Worm (Caenorhabditis elegans) whole organism, L1 larva: ENCODE data around the gene srsy-2.

Experiments used
- C04F5.9 ChIP-seq: sonication (generic microtip); optimal IDR thresholded peaks from 2 replicates; lab custom pipeline; 2016; ENCODE audit warnings: missing genetic modification characterization, missing compliant biosample characterization
- C16A3.4 ChIP-seq: fragments of 150-350 bp; optimal IDR thresholded peaks from 2 replicates; lab custom pipeline; 2014; ENCODE audit warnings: missing biosample characterization, missing genetic modification characterization
- C34B4.2 ChIP-seq: sonication (generic microtip); optimal IDR thresholded peaks from 2 replicates; lab custom pipeline; 2017; ENCODE audit warnings: mild to moderate bottlenecking, missing genetic modification characterization, missing compliant biosample characterization
- aha-1 ChIP-seq: fragments of 150-350 bp; optimal IDR thresholded peaks from 2 replicates; lab custom pipeline; 2014; ENCODE audit warnings: missing biosample characterization, missing genetic modification characterization
- alr-1 ChIP-seq: fragments of 200-800 bp; sonication (Bioruptor generic); optimal IDR thresholded peaks from 2 replicates; lab custom pipeline; 2018; ENCODE audit warnings: borderline replicate concordance, mild to moderate bottlenecking, missing genetic modification characterization, missing compliant biosample characterization
- aly-2 ChIP-seq: fragments of 150-350 bp; optimal IDR thresholded peaks from 2 replicates; lab custom pipeline; 2014; ENCODE audit warnings: missing biosample characterization, missing genetic modification characterization
- blmp-1 ChIP-seq: fragments of 150-350 bp; optimal IDR thresholded peaks from 2 replicates; lab custom pipeline; 2014; ENCODE audit warnings: missing biosample characterization, missing genetic modification characterization
- ceh-82 ChIP-seq, 3 experiments: fragments of 150-350 bp in 1 of 3; sonication (generic microtip) in 2 of 3; optimal IDR thresholded peaks; 2 replicates each; lab custom pipeline; 2014 to 2017; ENCODE audit warnings: missing biosample characterization in 3 of 3, missing genetic modification characterization in 3 of 3
- ceh-90 ChIP-seq: sonication (generic microtip); optimal IDR thresholded peaks from 2 replicates; lab custom pipeline; 2016; ENCODE audit warnings: missing genetic modification characterization, missing compliant biosample characterization
- dpl-1 ChIP-seq, 3 experiments: fragments of 150-350 bp in 2 of 3; sonication (generic microtip) in 1 of 3; optimal IDR thresholded peaks; 2 replicates each; lab custom pipeline; 2014 to 2017; ENCODE audit warnings: missing biosample characterization in 3 of 3, missing genetic modification characterization in 3 of 3, missing genetic modification reagents in 3 of 3
- efl-1 ChIP-seq, 4 experiments: fragments of 150-350 bp; optimal IDR thresholded peaks in 3 of 4; peaks in 1 of 4; 1 replicate in 1 of 4; 2 replicates in 3 of 4; lab custom pipeline; 2014; ENCODE audit warnings: missing biosample characterization in 2 of 4, missing genetic modification characterization in 2 of 4, missing genetic modification reagents in 2 of 4
- egl-13 ChIP-seq: sonication (generic microtip); optimal IDR thresholded peaks from 2 replicates; lab custom pipeline; 2016; ENCODE audit warnings: missing genotype, missing genetic modification reagents, missing genetic modification characterization, missing compliant biosample characterization
- egl-27 ChIP-seq, 2 experiments: fragments of 150-350 bp in 1 of 2; sonication (generic microtip); optimal IDR thresholded peaks; 3 replicates each; lab custom pipeline; 2017 to 2018; ENCODE audit warnings: missing biosample characterization in 2 of 2, missing genetic modification characterization in 2 of 2, missing genetic modification reagents in 2 of 2
- elt-2 ChIP-seq: sonication (generic microtip); optimal IDR thresholded peaks from 2 replicates; lab custom pipeline; 2016; ENCODE audit warnings: missing genetic modification characterization, mild to moderate bottlenecking, inconsistent platforms, missing compliant biosample characterization, missing genetic modification reagents
- elt-3 ChIP-seq, 6 experiments: fragments of 150-350 bp in 1 of 6; sonication (generic microtip); optimal IDR thresholded peaks; 2 replicates each; lab custom pipeline; 2017 to 2018; ENCODE audit warnings: missing biosample characterization in 6 of 6, missing genetic modification characterization in 6 of 6, inconsistent platforms in 1 of 6
- fkh-4 ChIP-seq: sonication (generic microtip); optimal IDR thresholded peaks from 2 replicates; lab custom pipeline; 2016; ENCODE audit warnings: missing compliant biosample characterization, missing genetic modification characterization, borderline replicate concordance
- fos-1 ChIP-seq: fragments of 150-350 bp; optimal IDR thresholded peaks from 2 replicates; lab custom pipeline; 2014; ENCODE audit warnings: missing biosample characterization, missing genetic modification characterization
- hlh-4 ChIP-seq: sonication (generic microtip); optimal IDR thresholded peaks from 2 replicates; lab custom pipeline; 2016; ENCODE audit warnings: mild to moderate bottlenecking, missing genetic modification characterization, missing compliant biosample characterization
- irx-1 ChIP-seq: sonication (generic microtip); optimal IDR thresholded peaks from 2 replicates; lab custom pipeline; 2016; ENCODE audit warnings: missing genetic modification characterization, missing compliant biosample characterization
- isw-1 ChIP-seq: fragments of 200-800 bp; sonication (Bioruptor generic); IDR thresholded peaks from 2 replicates; pipeline ENCODE4 v1.3.6; 2022; ENCODE audit warnings: missing genetic modification characterization, missing compliant biosample characterization
- lin-14 ChIP-seq: fragments of 200-800 bp; sonication (Bioruptor generic); optimal IDR thresholded peaks from 2 replicates; lab custom pipeline; 2018; ENCODE audit warnings: mild to moderate bottlenecking, missing genetic modification characterization, moderate library complexity, missing compliant biosample characterization
- lin-35 ChIP-seq, 2 experiments: fragments of 150-350 bp; optimal IDR thresholded peaks; 2 replicates each; lab custom pipeline; 2014; ENCODE audit warnings: missing biosample characterization in 2 of 2, missing genetic modification characterization in 2 of 2, missing genetic modification reagents in 2 of 2
- lin-39 ChIP-seq: fragments of 150-350 bp; optimal IDR thresholded peaks from 2 replicates; lab custom pipeline; 2014; ENCODE audit warnings: missing biosample characterization, missing genetic modification reagents, missing genetic modification characterization
- lsy-2 ChIP-seq, 2 experiments: fragments of 150-350 bp; optimal IDR thresholded peaks; 2 replicates each; lab custom pipeline; 2014; ENCODE audit warnings: missing biosample characterization in 2 of 2, missing genetic modification characterization in 2 of 2
- mdl-1 ChIP-seq, 2 experiments: fragments of 150-350 bp; optimal IDR thresholded peaks; 2 replicates each; lab custom pipeline; 2014 to 2017; ENCODE audit warnings: missing biosample characterization in 2 of 2, missing genetic modification characterization in 2 of 2, inconsistent platforms in 1 of 2
- mep-1 ChIP-seq: fragments of 150-350 bp; optimal IDR thresholded peaks from 2 replicates; lab custom pipeline; 2014; ENCODE audit warnings: missing biosample characterization, missing genetic modification characterization
- nhr-12 ChIP-seq: sonication (generic microtip); optimal IDR thresholded peaks from 2 replicates; lab custom pipeline; 2017; ENCODE audit warnings: missing biosample characterization, missing genetic modification characterization
- nhr-20 ChIP-seq: sonication (generic microtip); optimal IDR thresholded peaks from 2 replicates; lab custom pipeline; 2016; ENCODE audit warnings: mild to moderate bottlenecking, missing genetic modification characterization, missing compliant biosample characterization
- nhr-237 ChIP-seq: fragments of 150-350 bp; optimal IDR thresholded peaks from 2 replicates; lab custom pipeline; 2014; ENCODE audit warnings: missing biosample characterization, missing genetic modification characterization
- nhr-28 ChIP-seq: fragments of 150-350 bp; optimal IDR thresholded peaks from 2 replicates; lab custom pipeline; 2014; ENCODE audit warnings: missing biosample characterization, missing genetic modification characterization
- nhr-71 ChIP-seq: sonication (generic microtip); optimal IDR thresholded peaks from 2 replicates; lab custom pipeline; 2016; ENCODE audit warnings: mild to moderate bottlenecking, missing genetic modification characterization, moderate library complexity, missing compliant biosample characterization
- nhr-76 ChIP-seq: sonication (generic microtip); optimal IDR thresholded peaks from 2 replicates; lab custom pipeline; 2017; ENCODE audit warnings: missing biosample characterization, missing genetic modification characterization
- nhr-90 ChIP-seq: sonication (generic microtip); optimal IDR thresholded peaks from 2 replicates; lab custom pipeline; 2016; ENCODE audit warnings: mild to moderate bottlenecking, missing genetic modification characterization, missing compliant biosample characterization; ENCODE audit not compliant: poor library complexity
- pax-3 ChIP-seq: fragments of 200-800 bp; sonication (Bioruptor generic); optimal IDR thresholded peaks from 2 replicates; lab custom pipeline; 2018; ENCODE audit warnings: mild to moderate bottlenecking, missing genetic modification characterization, moderate library complexity, missing compliant biosample characterization
- pqm-1 ChIP-seq: sonication (generic microtip); optimal IDR thresholded peaks from 3 replicates; lab custom pipeline; 2017; ENCODE audit warnings: missing biosample characterization, missing genetic modification characterization
- rnt-1 ChIP-seq: sonication (generic microtip); optimal IDR thresholded peaks from 2 replicates; lab custom pipeline; 2016; ENCODE audit warnings: mild to moderate bottlenecking, missing genetic modification characterization, moderate library complexity, missing compliant biosample characterization
- skn-1 ChIP-seq: fragments of 150-350 bp; optimal IDR thresholded peaks from 2 replicates; lab custom pipeline; 2014; ENCODE audit warnings: missing biosample characterization, missing genetic modification characterization
- swsn-7 ChIP-seq: sonication (generic microtip); optimal IDR thresholded peaks from 2 replicates; lab custom pipeline; 2016; ENCODE audit warnings: missing genetic modification characterization, missing compliant biosample characterization
- tbx-2 ChIP-seq: sonication (generic microtip); optimal IDR thresholded peaks from 2 replicates; lab custom pipeline; 2016; ENCODE audit warnings: missing genetic modification characterization, missing compliant biosample characterization
- unc-30 ChIP-seq: sonication (generic microtip); optimal IDR thresholded peaks from 2 replicates; lab custom pipeline; 2017; ENCODE audit warnings: missing biosample characterization, missing genetic modification characterization
- unc-86 ChIP-seq: sonication (generic microtip); optimal IDR thresholded peaks from 2 replicates; lab custom pipeline; 2016; ENCODE audit warnings: missing genetic modification characterization, missing compliant biosample characterization
- vab-15 ChIP-seq: sonication (generic microtip); optimal IDR thresholded peaks from 2 replicates; lab custom pipeline; 2017; ENCODE audit warnings: missing genotype, mild to moderate bottlenecking, missing genetic modification characterization, missing compliant biosample characterization
- xbp-1 ChIP-seq: sonication (generic microtip); optimal IDR thresholded peaks from 2 replicates; lab custom pipeline; 2016; ENCODE audit warnings: missing genetic modification characterization, missing compliant biosample characterization
- zip-4 ChIP-seq: fragments of 200-800 bp; sonication (Bioruptor generic); optimal IDR thresholded peaks from 2 replicates; lab custom pipeline; 2018; ENCODE audit warnings: mild to moderate bottlenecking, missing genetic modification characterization, moderate library complexity, missing compliant biosample characterization
- ztf-11 ChIP-seq, 2 experiments: sonication (generic microtip); optimal IDR thresholded peaks; 2 replicates each; lab custom pipeline; 2016 to 2017; ENCODE audit warnings: missing genetic modification characterization in 2 of 2, missing biosample characterization in 1 of 2, missing compliant biosample characterization in 1 of 2

The srsy-2 gene

ce11 chrII:6226995-6227394 lies at the start of gene srsy-2:
srsy-2 (minus strand) TSS chrII:6227095.
- TF ChIP-seq swsn-7 (tag; lab: Kevin White, UChicago) (no peak), vab-15 (tag; lab: Kevin White, UChicago) (no peak), lin-14 (GFP tag; lab: Kevin White, UChicago) (peak; percentile 36), fkh-4 (tag; lab: Kevin White, UChicago) (no peak), unc-86 (tag; lab: Kevin White, UChicago) (peak; percentile 15), unc-30 (no peak), tbx-2 (tag; lab: Kevin White, UChicago) (no peak), alr-1 (tag; lab: Kevin White, UChicago) (no peak), C34B4.2 (tag; lab: Kevin White, UChicago) (no peak)

- TF ChIP-seq fos-1 (no peak), mdl-1 (tag; optimal IDR thresholded peaks at IDR 0.05; lab: Kevin White, UChicago) (no peak), C04F5.9 (no peak), nhr-71 (tag; lab: Kevin White, UChicago) (no peak), ceh-82 (tag; optimal IDR thresholded peaks at IDR 0.05; lab: Kevin White, UChicago) (peak in 1 of 3 experiments; percentile 2), nhr-28 (tag; lab: Kevin White, UChicago) (no peak), nhr-237 (tag; lab: Kevin White, UChicago) (no peak), fkh-4 (tag; lab: Kevin White, UChicago) (no peak), dpl-1 (GFP tag; optimal IDR thresholded peaks at IDR 0.05; lab: Kevin White, UChicago) (peak in 1 of 3 experiments; percentile 10), egl-27 (tag; optimal IDR thresholded peaks at IDR 0.05; lab: Kevin White, UChicago) (no peak), xbp-1 (tag; lab: Kevin White, UChicago) (no peak), efl-1 (optimal IDR thresholded peaks at IDR 0.05; lab: Kevin White, UChicago) (peak; percentile 3 to 9), efl-1 (GFP tag; optimal IDR thresholded peaks at IDR 0.05 in 1 of 2; lab: Kevin White, UChicago) (no peak), nhr-12 (tag; lab: Kevin White, UChicago) (no peak), lin-14 (GFP tag; lab: Kevin White, UChicago) (peak; percentile 28), nhr-76 (no peak), lsy-2 (tag; optimal IDR thresholded peaks at IDR 0.05; lab: Kevin White, UChicago) (peak in 1 of 2 experiments; percentile 1)
Observed at ce11 chrII:6273916-6274315, 47.0 kb upstream of the srsy-2 start, which contains the start of gene bpl-1. bpl-1 (plus strand) TSS chrII:6274216.

DNA sequence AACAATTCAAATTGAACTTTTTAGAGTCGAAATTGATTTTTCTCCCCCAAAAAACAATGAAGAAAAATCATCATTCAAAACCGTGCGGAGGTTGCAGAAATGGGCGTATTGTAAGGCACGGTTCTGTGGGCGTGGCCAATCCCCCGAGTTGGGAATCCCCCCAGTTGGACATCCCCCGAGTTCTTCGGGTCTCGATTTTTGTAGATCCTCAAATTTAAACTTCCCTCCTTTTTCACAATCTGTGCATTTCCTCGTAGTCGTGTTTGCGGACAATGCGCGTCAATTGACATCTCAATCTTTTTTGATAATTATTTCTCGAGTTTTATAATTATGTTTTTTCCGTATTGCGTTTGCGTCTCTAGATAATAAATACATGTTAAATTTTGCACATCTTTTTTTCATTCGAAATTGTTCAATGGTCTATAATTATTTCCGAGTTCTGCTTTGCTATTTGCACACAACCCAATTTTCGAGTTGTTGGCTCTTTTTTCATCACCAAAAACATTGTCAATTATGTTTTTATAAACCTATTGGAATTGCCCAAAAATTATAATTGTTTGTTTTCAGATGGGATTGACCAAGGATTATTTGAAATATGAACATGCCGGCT lies 43.0 kb upstream of the srsy-2 start, which contains the start of gene F13H8.2:
Gene F13H8.2 (plus strand): TSS at position 560 of the 610 bp plus-strand sequence.
- TF ChIP-seq unc-86 (tag; lab: Kevin White, UChicago): peak; percentile 80
- TF ChIP-seq lsy-2 (tag; optimal IDR thresholded peaks at IDR 0.05; lab: Kevin White, UChicago): peak; percentile 82 to 90
- TF ChIP-seq pqm-1 (tag; lab: Kevin White, UChicago): no peak
- TF ChIP-seq ceh-90 (tag; lab: Kevin White, UChicago): no peak
- peak; percentile 77 for TF ChIP-seq nhr-90 (tag; lab: Kevin White, UChicago)
- peak; percentile 58 for TF ChIP-seq irx-1
- peak; percentile 70 for TF ChIP-seq blmp-1 (tag; lab: Kevin White, UChicago)
- TF ChIP-seq lin-39: no peak
- TF ChIP-seq skn-1: peak; percentile 44
- TF ChIP-seq swsn-7 (tag; lab: Kevin White, UChicago): peak; percentile 82
- peak; percentile 75 for TF ChIP-seq lin-14 (GFP tag; lab: Kevin White, UChicago)
- peak; percentile 59 for TF ChIP-seq pax-3 (tag; lab: Kevin White, UChicago)
- TF ChIP-seq efl-1 (optimal IDR thresholded peaks at IDR 0.05; lab: Kevin White, UChicago): peak; percentile 97 to 99
- peak; percentile 98 to 100 for TF ChIP-seq efl-1 (GFP tag; optimal IDR thresholded peaks at IDR 0.05 in 1 of 2; lab: Kevin White, UChicago)
- peak; percentile 80 for TF ChIP-seq C16A3.4 (tag; lab: Kevin White, UChicago)
- TF ChIP-seq mep-1 (tag; lab: Kevin White, UChicago): peak; percentile 80
- TF ChIP-seq egl-13 (tag; lab: Kevin White, UChicago): peak; percentile 81
- TF ChIP-seq elt-3 (tag; optimal IDR thresholded peaks at IDR 0.05; lab: Kevin White, UChicago): peak in 2 of 6 experiments; percentile 55
- TF ChIP-seq isw-1 (GFP tag; lab: Robert Waterston, UW): peak; percentile 88
- peak; percentile 58 for TF ChIP-seq C04F5.9
- TF ChIP-seq ceh-82 (tag; optimal IDR thresholded peaks at IDR 0.05; lab: Kevin White, UChicago): peak; percentile 74 to 78 (median 75)
- TF ChIP-seq lin-35 (GFP tag; optimal IDR thresholded peaks at IDR 0.05; lab: Kevin White, UChicago): peak; percentile 96 to 98
- peak; percentile 75 for TF ChIP-seq xbp-1 (tag; lab: Kevin White, UChicago)
- TF ChIP-seq hlh-4 (tag; lab: Kevin White, UChicago): no peak
- TF ChIP-seq nhr-20 (tag; lab: Kevin White, UChicago): peak; percentile 84
- TF ChIP-seq ztf-11 (tag; optimal IDR thresholded peaks at IDR 0.05; lab: Kevin White, UChicago): peak in 1 of 2 experiments; percentile 59
- TF ChIP-seq zip-4: peak; percentile 54
- no peak for TF ChIP-seq aha-1 (tag; lab: Kevin White, UChicago)
- TF ChIP-seq aly-2 (tag; lab: Kevin White, UChicago): peak; percentile 63
- TF ChIP-seq vab-15 (tag; lab: Kevin White, UChicago): peak; percentile 41
- peak; percentile 88 for TF ChIP-seq rnt-1 (tag; lab: Kevin White, UChicago)
- peak; percentile 37 for TF ChIP-seq elt-2 (tag; lab: Kevin White, UChicago)
